Worm (Caenorhabditis elegans) whole organism, midembryonic: Measurements from ENCODE around the gene F59E12.15.
A peak's percentile ranks its signal among the peaks of the same experiment; 100 is the strongest.

ENCODE experiments used
- T22C8.4 ChIP-seq: fragments of 200-800 bp; sonication (Bioruptor generic); IDR thresholded peaks from 2 replicates; pipeline ENCODE4 v1.3.6; 2022; ENCODE audit warnings: missing genetic modification characterization, missing compliant biosample characterization
- cog-1 ChIP-seq: sonication (generic microtip); optimal IDR thresholded peaks from 2 replicates; lab custom pipeline; 2016; ENCODE audit warnings: missing genetic modification characterization, missing compliant biosample characterization
- flt-1 ChIP-seq: fragments of 200-800 bp; sonication (Bioruptor generic); IDR thresholded peaks from 2 replicates; pipeline ENCODE4 v1.3.6; 2022; ENCODE audit warnings: missing genetic modification characterization, missing compliant biosample characterization
- klf-2 ChIP-seq: fragments of 200-800 bp; sonication (Bioruptor generic); conservative IDR thresholded peaks from 2 replicates; pipeline ENCODE4 v1.3.6; 2022; ENCODE audit warnings: missing genetic modification reagents, missing genetic modification characterization, missing compliant biosample characterization
- med-1 ChIP-seq: sonication (generic microtip); optimal IDR thresholded peaks from 2 replicates; lab custom pipeline; 2017; ENCODE audit warnings: missing genetic modification characterization, mild to moderate bottlenecking, missing compliant biosample characterization, antibody characterized with exemption, missing genetic modification reagents; ENCODE audit not compliant: insufficient read depth
- ref-1 ChIP-seq: fragments of 200-800 bp; sonication (Bioruptor generic); conservative IDR thresholded peaks from 2 replicates; pipeline ENCODE4 v1.3.6; 2022; ENCODE audit warnings: missing genetic modification reagents, missing genetic modification characterization, missing compliant biosample characterization
- tab-1 ChIP-seq: fragments of 200-800 bp; sonication (Bioruptor generic); IDR thresholded peaks from 2 replicates; pipeline ENCODE4 v1.3.6; 2022; ENCODE audit warnings: missing genetic modification characterization, missing compliant biosample characterization
- ztf-23 ChIP-seq: fragments of 200-800 bp; sonication (Bioruptor generic); IDR thresholded peaks from 2 replicates; pipeline ENCODE4 v1.3.6; 2022; ENCODE audit warnings: missing genetic modification reagents, missing genetic modification characterization, missing compliant biosample characterization
- ztf-29 ChIP-seq: fragments of 200-800 bp; sonication (Bioruptor generic); IDR thresholded peaks from 2 replicates; pipeline ENCODE4 v1.3.6; 2022; ENCODE audit warnings: missing genetic modification reagents, missing genetic modification characterization, missing compliant biosample characterization

F59E12.15 gene

ce11 chrII:5605538-5605945 lies 22.6 kb downstream of the F59E12.15 start:
- TF ChIP-seq T22C8.4 (GFP tag; lab: Robert Waterston, UW) (no peak), tab-1 (no peak), klf-2 (GFP tag; lab: Robert Waterston, UW) (no peak), flt-1 (GFP tag; lab: Robert Waterston, UW) (no peak), ztf-23 (GFP tag; lab: Robert Waterston, UW) (no peak), med-1 (GFP tag; lab: Kevin White, UChicago) (no peak), ztf-29 (GFP tag; lab: Robert Waterston, UW) (no peak), ref-1 (GFP tag; lab: Robert Waterston, UW) (no peak), cog-1 (tag; lab: Kevin White, UChicago) (no peak)

ce11 chrII:5604441-5604840 lies 23.7 kb downstream of the F59E12.15 start:
- TF ChIP-seq flt-1 (GFP tag; lab: Robert Waterston, UW) = no peak
- no peak for TF ChIP-seq ztf-23 (GFP tag; lab: Robert Waterston, UW)
- no peak for TF ChIP-seq tab-1
- TF ChIP-seq T22C8.4 (GFP tag; lab: Robert Waterston, UW) = no peak
- no peak for TF ChIP-seq cog-1 (tag; lab: Kevin White, UChicago)
- TF ChIP-seq klf-2 (GFP tag; lab: Robert Waterston, UW) = no peak
- no peak for TF ChIP-seq ztf-29 (GFP tag; lab: Robert Waterston, UW)
- TF ChIP-seq ref-1 (GFP tag; lab: Robert Waterston, UW) = no peak
- TF ChIP-seq med-1 (GFP tag; lab: Kevin White, UChicago) = no peak

DNA sequence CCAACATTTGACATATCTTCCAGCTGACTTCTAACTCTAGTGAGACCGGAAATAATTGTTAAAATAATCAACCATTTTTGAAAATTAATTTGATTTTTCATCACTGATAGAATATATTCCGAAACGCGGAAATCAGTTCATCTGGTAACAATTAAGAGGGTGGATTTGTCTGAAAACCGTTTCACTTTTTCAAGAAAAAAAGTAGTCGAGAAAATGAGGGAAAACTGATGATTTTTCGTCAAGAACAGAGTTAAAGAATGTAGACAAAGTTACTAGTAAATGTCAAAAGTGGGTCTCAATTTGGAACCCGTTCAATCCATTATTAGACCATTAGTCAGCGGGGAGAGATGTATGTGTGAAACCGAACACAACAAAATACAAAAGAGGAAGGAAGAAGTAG lies 25.0 kb downstream of the F59E12.15 start, which contains the start of gene C17G10.6:
Gene C17G10.6, minus strand, starts transcription at position 101 of the 400 bp plus-strand sequence.
- TF ChIP-seq ztf-29 (GFP tag; lab: Robert Waterston, UW) (no peak), flt-1 (GFP tag; lab: Robert Waterston, UW) (no peak), tab-1 (no peak), cog-1 (tag; lab: Kevin White, UChicago) (no peak), T22C8.4 (GFP tag; lab: Robert Waterston, UW) (no peak), med-1 (GFP tag; lab: Kevin White, UChicago) (no peak), klf-2 (GFP tag; lab: Robert Waterston, UW) (no peak), ref-1 (GFP tag; lab: Robert Waterston, UW) (no peak)

DNA sequence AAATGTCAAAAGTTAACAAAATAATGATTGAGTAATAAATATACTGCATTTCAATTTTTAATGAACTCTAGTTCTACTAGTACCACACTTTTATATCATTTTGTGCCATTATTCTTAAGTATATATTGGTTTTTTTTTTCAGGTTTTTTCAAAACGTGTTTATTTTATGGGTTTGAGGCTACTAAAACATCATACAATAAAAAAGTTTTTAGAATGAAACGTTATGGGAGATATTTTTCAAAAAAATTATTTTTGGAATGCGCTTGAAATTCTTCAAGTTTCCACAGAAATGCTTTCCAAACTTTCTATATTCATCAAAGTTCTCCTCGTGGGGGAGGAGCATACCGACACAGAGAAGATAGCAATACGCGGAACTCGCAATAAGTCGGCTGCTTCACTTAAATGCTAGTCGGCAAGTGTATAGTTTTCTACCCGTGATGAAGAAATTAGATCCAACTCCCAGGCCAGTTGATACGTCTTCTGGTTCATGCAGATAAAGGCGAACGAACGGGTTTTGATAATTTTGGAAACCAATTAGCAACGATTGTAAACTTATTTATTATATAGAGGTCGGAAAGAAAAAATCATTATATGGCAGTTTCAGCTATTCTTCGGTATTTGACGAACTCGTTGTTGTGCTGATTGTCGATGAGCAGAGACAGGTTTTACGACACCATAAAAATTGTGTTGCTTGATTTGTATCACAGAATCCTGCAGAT lies 28.7 kb downstream of the F59E12.15 start, which contains the start of gene C17G10.10:
Gene C17G10.10, minus strand, starts transcription at position 51 of the 719 bp plus-strand sequence.
- no peak for TF ChIP-seq tab-1
- no peak for TF ChIP-seq flt-1 (GFP tag; lab: Robert Waterston, UW)
- no peak for TF ChIP-seq ztf-23 (GFP tag; lab: Robert Waterston, UW)

DNA sequence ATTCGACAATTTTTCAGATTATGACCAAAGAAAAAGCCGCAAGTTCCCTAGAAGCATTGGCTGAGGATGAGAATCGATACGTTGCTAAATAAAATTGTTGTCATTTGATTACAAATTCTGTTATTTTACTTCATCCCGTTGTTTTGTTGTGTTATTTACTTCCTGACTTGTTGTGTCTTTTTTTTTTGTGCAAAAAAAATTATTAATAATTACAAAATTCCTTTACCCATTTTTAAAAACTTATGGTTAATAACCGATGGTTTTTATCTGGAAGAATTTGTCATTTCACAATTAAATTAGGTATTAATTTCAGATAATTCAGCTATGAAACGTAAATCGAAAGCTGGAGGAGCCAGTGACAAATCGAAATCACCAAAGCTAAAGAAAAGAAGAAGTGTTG lies 31.9 kb downstream of the F59E12.15 start, which contains the start of gene C17G10.1:
Gene C17G10.1, plus strand, starts transcription at position 301 of the 400 bp plus-strand sequence.
- TF ChIP-seq ref-1 (GFP tag; lab: Robert Waterston, UW) = no peak
- TF ChIP-seq flt-1 (GFP tag; lab: Robert Waterston, UW) = no peak
- no peak for TF ChIP-seq ztf-29 (GFP tag; lab: Robert Waterston, UW)
- no peak for TF ChIP-seq tab-1
- no peak for TF ChIP-seq klf-2 (GFP tag; lab: Robert Waterston, UW)
- no peak for TF ChIP-seq T22C8.4 (GFP tag; lab: Robert Waterston, UW)
- TF ChIP-seq ztf-23 (GFP tag; lab: Robert Waterston, UW) = no peak
- no peak for TF ChIP-seq cog-1 (tag; lab: Kevin White, UChicago)
- no peak for TF ChIP-seq med-1 (GFP tag; lab: Kevin White, UChicago)

- no peak for TF ChIP-seq med-1 (GFP tag; lab: Kevin White, UChicago)
- TF ChIP-seq ztf-29 (GFP tag; lab: Robert Waterston, UW) = no peak
- TF ChIP-seq klf-2 (GFP tag; lab: Robert Waterston, UW) = 0 out of 2 replicates have a peak, but pooled peaks have one; percentile 44
- no peak for TF ChIP-seq ref-1 (GFP tag; lab: Robert Waterston, UW)
- no peak for TF ChIP-seq tab-1
- no peak for TF ChIP-seq T22C8.4 (GFP tag; lab: Robert Waterston, UW)
- peak; percentile 56 for TF ChIP-seq cog-1 (tag; lab: Kevin White, UChicago)
Observed at ce11 chrII:5594210-5594764, 33.9 kb downstream of the F59E12.15 start, which contains the start of gene ttc-4. TSS of gene ttc-4 (plus strand) at chrII:5594714.

ce11 chrII:5593377-5593932 lies 34.7 kb downstream of the F59E12.15 start, which contains the start of gene cdc-14:
TSS of gene cdc-14 (minus strand) at chrII:5593427.
- no peak for TF ChIP-seq klf-2 (GFP tag; lab: Robert Waterston, UW)
- peak; percentile 60 for TF ChIP-seq cog-1 (tag; lab: Kevin White, UChicago)
- TF ChIP-seq ref-1 (GFP tag; lab: Robert Waterston, UW) = no peak
- no peak for TF ChIP-seq med-1 (GFP tag; lab: Kevin White, UChicago)
- no peak for TF ChIP-seq ztf-29 (GFP tag; lab: Robert Waterston, UW)
- 0 out of 2 replicates have a peak, but pooled peaks have one; percentile 10 for TF ChIP-seq ztf-23 (GFP tag; lab: Robert Waterston, UW)
- TF ChIP-seq flt-1 (GFP tag; lab: Robert Waterston, UW) = no peak
- TF ChIP-seq tab-1 = no peak
- TF ChIP-seq T22C8.4 (GFP tag; lab: Robert Waterston, UW) = no peak

DNA sequence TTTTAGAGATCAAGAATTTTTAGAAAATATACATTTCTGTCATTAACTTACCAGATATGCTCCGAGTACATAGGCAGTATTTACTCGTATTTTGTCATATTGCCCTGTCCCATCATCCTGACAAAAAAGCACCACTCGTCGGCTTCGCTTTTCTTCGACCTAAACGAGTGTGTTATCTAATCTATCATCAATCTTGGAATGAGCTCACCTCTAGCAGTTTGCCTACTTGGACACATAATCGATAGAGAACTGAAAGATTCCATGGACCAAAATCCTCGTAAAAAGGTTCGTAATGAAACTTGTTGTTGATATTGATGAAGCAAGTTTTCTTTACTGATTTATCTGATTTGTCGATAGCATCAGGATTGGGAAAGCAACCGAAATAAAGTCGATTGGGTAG lies 35.3 kb downstream of the F59E12.15 start:
- no peak for TF ChIP-seq flt-1 (GFP tag; lab: Robert Waterston, UW)
- no peak for TF ChIP-seq klf-2 (GFP tag; lab: Robert Waterston, UW)
- no peak for TF ChIP-seq ztf-29 (GFP tag; lab: Robert Waterston, UW)
